Fruit fly (Drosophila melanogaster): ENCODE measurements around the gene alpha-Man-Ia.

alpha-Man-Ia gene

dm6 chrX:10347979-10348692 is 22.4 kb upstream of the alpha-Man-Ia start:
- peak; percentile 98 for TF ChIP-seq tj (GFP tag; optimal IDR thresholded peaks at IDR 0.05)
- no peak for TF ChIP-seq pad (GFP tag; optimal IDR thresholded peaks at IDR 0.05)

DNA sequence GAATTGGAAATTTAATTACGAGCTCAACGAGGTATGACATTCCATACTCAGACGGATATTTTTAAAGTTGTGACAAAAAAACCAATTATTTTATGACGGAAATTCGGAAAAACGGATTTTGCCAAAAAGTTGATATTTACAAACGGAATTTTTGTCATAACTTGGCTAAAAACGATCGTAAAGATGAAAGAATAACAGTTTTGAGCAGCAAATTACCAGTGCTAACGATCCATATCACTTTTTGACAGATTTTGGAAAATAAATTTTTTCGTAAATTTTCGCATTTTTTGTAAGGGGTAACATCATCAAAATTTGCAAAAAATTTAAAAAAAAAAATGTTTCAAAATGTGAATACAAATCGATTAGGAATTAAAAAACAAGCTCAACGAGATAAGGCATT is 14.7 kb upstream of the alpha-Man-Ia start:
- no peak for TF ChIP-seq CG12768 (GFP tag; optimal IDR thresholded peaks at IDR 0.05)
- no peak for TF ChIP-seq Clk (GFP tag; optimal IDR thresholded peaks at IDR 0.05)
- TF ChIP-seq CG14711 (tag; optimal IDR thresholded peaks at IDR 0.05): no peak
- no peak for TF ChIP-seq CG33017 (tag; optimal IDR thresholded peaks at IDR 0.05)
- no peak for TF ChIP-seq CG7045 (GFP tag; optimal IDR thresholded peaks at IDR 0.05)
- TF ChIP-seq tj (GFP tag; optimal IDR thresholded peaks at IDR 0.05): no peak
- no peak for TF ChIP-seq cnc (optimal IDR thresholded peaks at IDR 0.05)
- TF ChIP-seq ovo (GFP tag; optimal IDR thresholded peaks at IDR 0.05): no peak
- TF ChIP-seq CG5204 (GFP tag; optimal IDR thresholded peaks at IDR 0.05): no peak
- TF ChIP-seq Mnt (GFP tag; optimal IDR thresholded peaks at IDR 0.05): no peak
- TF ChIP-seq toe (GFP tag; optimal IDR thresholded peaks at IDR 0.05): no peak
- TF ChIP-seq Crg-1 (GFP tag; optimal IDR thresholded peaks at IDR 0.05): no peak
- TF ChIP-seq cic (GFP tag; optimal IDR thresholded peaks at IDR 0.05): no peak
- TF ChIP-seq CG7101 (tag; optimal IDR thresholded peaks at IDR 0.05): no peak

DNA sequence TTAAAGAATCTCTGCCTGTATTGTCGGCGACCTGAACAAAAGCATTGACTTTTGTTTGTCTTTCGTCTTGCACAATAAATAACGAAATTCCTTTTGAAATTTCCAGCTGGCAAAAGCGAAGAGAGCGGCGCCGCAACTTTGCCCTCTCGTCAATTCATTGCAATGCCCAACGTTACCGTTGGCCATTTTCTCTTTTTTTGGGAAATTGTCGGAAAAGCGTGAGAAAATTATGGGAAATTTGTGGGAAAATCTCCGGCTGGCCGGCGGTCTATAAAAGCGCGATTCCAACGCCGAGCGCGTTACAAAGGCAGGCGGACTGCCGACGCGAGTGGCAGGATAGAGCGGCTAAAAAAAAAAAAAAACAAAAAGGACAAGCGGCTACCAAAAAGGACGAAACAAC is 7.6 kb upstream of the alpha-Man-Ia start, which contains the start of gene CG43740:
Gene CG43740, plus strand, starts transcription at position 301 of the 400 bp plus-strand sequence.
- TF ChIP-seq cic (GFP tag; optimal IDR thresholded peaks at IDR 0.05) (no peak), CG5204 (GFP tag; optimal IDR thresholded peaks at IDR 0.05) (no peak)

DNA sequence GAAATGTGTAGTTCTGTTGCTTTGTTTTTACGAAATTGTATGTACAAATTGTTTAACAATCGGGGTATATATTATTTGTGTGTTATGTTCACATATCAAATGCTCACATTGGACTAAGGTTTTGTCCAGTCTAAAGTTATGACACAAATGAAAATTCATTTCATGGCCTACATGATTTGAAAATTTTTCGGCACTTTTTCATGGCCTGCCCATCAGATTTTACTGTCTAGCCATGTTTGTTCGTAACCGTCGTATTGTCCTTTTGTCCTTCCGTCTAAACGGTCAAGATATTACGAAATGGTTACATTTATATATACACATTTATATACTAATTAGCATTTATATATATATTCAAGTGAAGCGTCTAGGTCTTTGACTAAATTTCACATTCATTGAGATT is 6.0 kb upstream of the alpha-Man-Ia start, which contains the start of gene CG15306:
Gene CG15306, minus strand, starts transcription at position 101 of the 400 bp plus-strand sequence.
- TF ChIP-seq CG12768 (GFP tag; optimal IDR thresholded peaks at IDR 0.05) (no peak), kay (GFP tag; ENCODE audit: borderline replicate concordance) (no peak), CG11617 (GFP tag; optimal IDR thresholded peaks at IDR 0.05) (no peak), toe (GFP tag; optimal IDR thresholded peaks at IDR 0.05) (no peak), Crg-1 (GFP tag; optimal IDR thresholded peaks at IDR 0.05) (no peak), CG33017 (tag; optimal IDR thresholded peaks at IDR 0.05) (no peak), pad (GFP tag; optimal IDR thresholded peaks at IDR 0.05) (no peak), CG1620 (GFP tag; optimal IDR thresholded peaks at IDR 0.05) (no peak)

DNA sequence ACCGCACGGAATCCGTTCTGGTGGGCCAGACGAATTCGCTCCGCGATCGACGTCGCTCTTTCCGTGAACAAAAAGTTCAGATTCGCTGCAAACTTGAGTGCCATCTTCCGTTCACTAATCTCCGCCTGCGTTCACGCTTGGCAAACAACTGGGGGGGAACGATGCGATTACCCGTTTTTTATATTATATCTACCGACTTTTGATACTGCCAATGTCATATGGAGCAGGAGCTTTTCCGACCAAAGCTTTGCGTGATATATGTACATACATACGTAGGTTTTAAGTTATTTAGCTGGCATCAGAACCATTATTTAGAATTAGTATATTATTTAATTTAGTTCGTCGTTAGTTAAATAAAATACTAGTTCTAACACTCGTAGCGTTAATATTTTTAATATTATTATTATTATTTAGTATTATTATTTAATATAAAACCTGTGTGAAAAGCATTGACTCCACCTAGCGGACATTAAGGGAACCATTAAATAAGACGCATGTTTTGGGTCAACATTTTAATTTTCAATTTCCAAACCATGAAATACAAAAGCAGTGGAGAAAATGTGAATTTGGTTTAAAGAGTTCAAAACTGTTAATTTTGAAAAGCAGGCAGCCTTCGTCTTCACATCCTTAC is 4.0 kb upstream of the alpha-Man-Ia start, which contains the start of gene Gip:
Gene Gip, minus strand, starts transcription at position 214 of the 631 bp plus-strand sequence.
- TF ChIP-seq cic (GFP tag; optimal IDR thresholded peaks at IDR 0.05): peak; percentile 50
- TF ChIP-seq toe (GFP tag; optimal IDR thresholded peaks at IDR 0.05): no peak
- TF ChIP-seq ovo (GFP tag; optimal IDR thresholded peaks at IDR 0.05): peak; percentile 71
- no peak for TF ChIP-seq CG7045 (GFP tag; optimal IDR thresholded peaks at IDR 0.05)
- TF ChIP-seq CG33017 (tag; optimal IDR thresholded peaks at IDR 0.05): peak; percentile 49
- peak; percentile 85 for TF ChIP-seq bab1 (GFP tag; optimal IDR thresholded peaks at IDR 0.05)
- no peak for TF ChIP-seq CG5204 (GFP tag; optimal IDR thresholded peaks at IDR 0.05)
- TF ChIP-seq CG11617 (GFP tag; optimal IDR thresholded peaks at IDR 0.05): peak; percentile 62
- TF ChIP-seq CG1620 (GFP tag; optimal IDR thresholded peaks at IDR 0.05): peak; percentile 10
- peak; percentile 61 for TF ChIP-seq CG12768 (GFP tag; optimal IDR thresholded peaks at IDR 0.05)
- peak; percentile 38 for TF ChIP-seq Crg-1 (GFP tag; optimal IDR thresholded peaks at IDR 0.05)
- TF ChIP-seq Hr96 (GFP tag; optimal IDR thresholded peaks at IDR 0.05): no peak
- TF ChIP-seq cnc (optimal IDR thresholded peaks at IDR 0.05): no peak
- peak; percentile 61 for TF ChIP-seq tj (GFP tag; optimal IDR thresholded peaks at IDR 0.05)
- TF ChIP-seq CG14711 (tag; optimal IDR thresholded peaks at IDR 0.05): peak; percentile 55
- no peak for TF ChIP-seq Clk (GFP tag; optimal IDR thresholded peaks at IDR 0.05)
- peak; percentile 71 for TF ChIP-seq CG7101 (tag; optimal IDR thresholded peaks at IDR 0.05)
- TF ChIP-seq Mnt (GFP tag; optimal IDR thresholded peaks at IDR 0.05): peak; percentile 83
- TF ChIP-seq kay (GFP tag; ENCODE audit: borderline replicate concordance): peak; percentile 81
- TF ChIP-seq pad (GFP tag; optimal IDR thresholded peaks at IDR 0.05): peak; percentile 89

DNA sequence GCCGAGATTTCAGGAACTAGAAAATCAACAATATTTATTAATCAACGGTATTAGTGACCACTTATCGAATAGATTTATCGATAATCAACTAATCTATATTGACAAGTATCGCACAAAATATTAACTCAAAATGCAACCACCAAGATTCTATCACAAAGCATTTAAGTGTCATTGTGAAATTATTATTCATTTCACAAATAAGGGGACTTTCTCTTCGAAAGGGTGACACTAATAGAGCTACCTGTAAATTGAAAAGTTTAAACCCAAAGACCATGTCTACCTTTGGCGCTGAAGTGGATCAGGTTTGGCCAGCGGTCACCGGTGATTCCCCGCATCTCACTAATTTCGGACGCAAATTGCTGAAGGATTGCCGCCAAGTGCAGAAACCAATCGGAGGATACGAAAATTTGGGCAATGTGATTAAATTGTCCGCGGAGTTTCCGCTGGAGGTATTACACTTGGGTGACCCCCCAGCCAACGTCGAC is 630 bp upstream of the alpha-Man-Ia start, which contains the start of gene CG2909:
Gene CG2909, plus strand, starts transcription at position 119 of the 485 bp plus-strand sequence.
- no peak for TF ChIP-seq toe (GFP tag; optimal IDR thresholded peaks at IDR 0.05)
- no peak for TF ChIP-seq CG7101 (tag; optimal IDR thresholded peaks at IDR 0.05)
- no peak for TF ChIP-seq Crg-1 (GFP tag; optimal IDR thresholded peaks at IDR 0.05)
- peak; percentile 61 for TF ChIP-seq kay (GFP tag; ENCODE audit: borderline replicate concordance)
